Worm (Caenorhabditis elegans): ENCODE results near the gene F13A7.1.
A peak's percentile ranks its signal among the peaks of the same experiment; 100 is the strongest.

The F13A7.1 gene

ce11 chrV:16350775-16351378, 26.9 kb downstream of the F13A7.1 start (continued):
- TF ChIP-seq zim-3 (tag; optimal IDR thresholded peaks at IDR 0.05): no peak
- peak; percentile 12 for TF ChIP-seq gei-17 (GFP tag; optimal IDR thresholded peaks at IDR 0.05)
- no peak for TF ChIP-seq bed-2 (GFP tag; IDR thresholded peaks at IDR 0.05)
- peak; percentile 42; the same call in 1 of the 2 replicates for TF ChIP-seq dox-1 (GFP tag; IDR thresholded peaks at IDR 0.05)
- no peak for TF ChIP-seq lin-35 (GFP tag; optimal IDR thresholded peaks at IDR 0.05)
- TF ChIP-seq ekl-4 (GFP tag; IDR thresholded peaks at IDR 0.05): no peak
- TF ChIP-seq hmg-20 (GFP tag; IDR thresholded peaks at IDR 0.05): no peak
- TF ChIP-seq nfyb-1 (GFP tag; IDR thresholded peaks at IDR 0.05): peak; percentile 61; the same call in 1 of the 2 replicates
- TF ChIP-seq mes-4 (tag; optimal IDR thresholded peaks at IDR 0.05): no peak
- TF ChIP-seq cebp-1 (GFP tag; IDR thresholded peaks at IDR 0.05): no peak
- peak; percentile 61 for TF ChIP-seq cebp-1 (tag; optimal IDR thresholded peaks at IDR 0.05)
- no peak for TF ChIP-seq hlh-26 (GFP tag; conservative IDR thresholded peaks at IDR 0.05)
- TF ChIP-seq zfh-2 (GFP tag; conservative IDR thresholded peaks at IDR 0.05): peak; percentile 92
- peak; percentile 48 for TF ChIP-seq mcd-1 (GFP tag; IDR thresholded peaks at IDR 0.05)
- TF ChIP-seq nhr-27 (tag; optimal IDR thresholded peaks at IDR 0.05): no peak
- no peak for TF ChIP-seq somi-1 (GFP tag; optimal IDR thresholded peaks at IDR 0.05)
- TF ChIP-seq chd-7 (tag; optimal IDR thresholded peaks at IDR 0.05): no peak
- TF ChIP-seq nhr-80 (tag; optimal IDR thresholded peaks at IDR 0.05): peak; percentile 89
- TF ChIP-seq hmg-1.2 (GFP tag; IDR thresholded peaks at IDR 0.05): peak; percentile 77
- TF ChIP-seq egrh-3 (GFP tag; IDR thresholded peaks at IDR 0.05): peak; percentile 22; the same call in 1 of the 2 replicates
- no peak for TF ChIP-seq bed-1 (GFP tag; IDR thresholded peaks at IDR 0.05)
- TF ChIP-seq F49E8.2 (tag; optimal IDR thresholded peaks at IDR 0.05; ENCODE audit: insufficient read depth): no peak
- TF ChIP-seq xnd-1 (tag; optimal IDR thresholded peaks at IDR 0.05): no peak
- no peak for TF ChIP-seq lir-1 (GFP tag; conservative IDR thresholded peaks at IDR 0.05)

ce11 chrV:16350061-16350460, 27.7 kb downstream of the F13A7.1 start:
- no peak for TF ChIP-seq lin-40 (tag; optimal IDR thresholded peaks at IDR 0.05)
- no peak for TF ChIP-seq F22D6.2 (tag; optimal IDR thresholded peaks at IDR 0.05)
- TF ChIP-seq aptf-3 (GFP tag; IDR thresholded peaks at IDR 0.05): no peak
- TF ChIP-seq attf-5 (GFP tag; optimal IDR thresholded peaks at IDR 0.05): no peak
- no peak for TF ChIP-seq pha-4 (tag; optimal IDR thresholded peaks at IDR 0.05)
- TF ChIP-seq efl-1 (GFP tag; optimal IDR thresholded peaks at IDR 0.05): no peak
- TF ChIP-seq let-526 (GFP tag; IDR thresholded peaks at IDR 0.05): no peak
- TF ChIP-seq hlh-26 (GFP tag; conservative IDR thresholded peaks at IDR 0.05): no peak
- TF ChIP-seq ccch-3 (GFP tag; optimal IDR thresholded peaks at IDR 0.05): no peak
- no peak for TF ChIP-seq aptf-2 (GFP tag; conservative IDR thresholded peaks at IDR 0.05)
- TF ChIP-seq F39B2.1 (GFP tag; IDR thresholded peaks at IDR 0.05): no peak
- no peak for TF ChIP-seq die-1 (tag; optimal IDR thresholded peaks at IDR 0.05)
- TF ChIP-seq F52B5.7 (tag; optimal IDR thresholded peaks at IDR 0.05): no peak

- no peak for TF ChIP-seq aptf-2 (GFP tag; conservative IDR thresholded peaks at IDR 0.05)
- TF ChIP-seq F37B4.10 (GFP tag; IDR thresholded peaks at IDR 0.05): no peak
- no peak for TF ChIP-seq ekl-4 (GFP tag; IDR thresholded peaks at IDR 0.05)
- no peak for TF ChIP-seq tbp1 (GFP tag; optimal IDR thresholded peaks at IDR 0.05)
- TF ChIP-seq cebp-2 (GFP tag; IDR thresholded peaks at IDR 0.05): no peak
- TF ChIP-seq sptf-2 (GFP tag; optimal IDR thresholded peaks at IDR 0.05): no peak
- no peak for TF ChIP-seq bed-1 (GFP tag; IDR thresholded peaks at IDR 0.05)
- TF ChIP-seq let-607 (tag; optimal IDR thresholded peaks at IDR 0.05): no peak
- no peak for TF ChIP-seq pha-4 (tag; optimal IDR thresholded peaks at IDR 0.05)
- TF ChIP-seq ama-1 (optimal IDR thresholded peaks at IDR 0.05): no peak
- TF ChIP-seq ama-1 (GFP tag; optimal IDR thresholded peaks at IDR 0.05): no peak
- no peak for TF ChIP-seq F52B5.7 (tag; optimal IDR thresholded peaks at IDR 0.05)
- no peak for TF ChIP-seq mes-4 (tag; optimal IDR thresholded peaks at IDR 0.05)
- TF ChIP-seq B0019.2 (GFP tag; conservative IDR thresholded peaks at IDR 0.05): no peak
- TF ChIP-seq fkh-3 (tag; optimal IDR thresholded peaks at IDR 0.05): no peak
- no peak for TF ChIP-seq ceh-91 (GFP tag; IDR thresholded peaks at IDR 0.05)
- no peak for TF ChIP-seq lin-35 (GFP tag; optimal IDR thresholded peaks at IDR 0.05)
These were observed 31.2 kb downstream of the F13A7.1 start, which contains the start of the genes W08G11.5 and W08G11.1 for ce11 chrV:16346406-16347108. TSS of gene W08G11.5 (minus strand) at chrV:16346506. TSS of gene W08G11.1 (plus strand) at chrV:16347058.
